Fruit fly (Drosophila melanogaster): ENCODE results near the gene eff.

The eff gene

DNA sequence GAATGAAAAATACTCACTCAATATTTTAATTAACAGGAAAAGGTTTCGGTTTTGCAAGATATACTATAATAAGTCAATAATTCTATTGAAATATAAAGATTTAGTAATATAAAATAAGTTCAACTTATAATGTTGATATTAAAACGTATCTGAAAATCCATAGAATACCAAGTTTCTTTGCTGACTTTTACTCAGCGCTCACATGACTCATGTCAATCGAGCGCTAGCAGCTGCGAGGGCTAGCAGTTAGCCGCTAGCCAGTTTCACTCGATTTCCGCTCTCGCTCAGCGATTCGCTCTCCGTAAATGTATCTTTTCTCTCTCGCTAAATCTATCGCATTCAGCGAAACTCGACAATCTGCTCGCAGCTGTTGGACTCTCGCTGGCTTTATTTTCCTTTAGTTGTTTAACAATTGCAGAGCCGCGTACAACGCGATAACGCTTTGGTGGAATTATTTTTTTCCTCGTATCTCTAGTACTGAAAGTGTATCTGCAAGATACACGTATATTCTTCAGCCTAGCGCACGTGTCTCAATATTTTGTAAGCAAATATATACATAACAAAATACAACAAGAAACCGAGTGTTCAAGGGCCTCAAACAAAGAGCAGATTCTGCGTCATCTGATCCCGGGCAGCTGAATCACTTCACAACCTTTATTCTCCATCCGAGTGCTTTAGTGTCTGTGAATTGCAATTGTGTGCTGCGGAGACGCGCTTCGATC lies 8.1 kb upstream of the eff start (continued):
- TF ChIP-seq NK7.1 (GFP tag; optimal IDR thresholded peaks at IDR 0.05) (peak; percentile 73), crp (GFP tag; optimal IDR thresholded peaks at IDR 0.05) (peak in 1 of 2 experiments; percentile 46), Oli (tag; optimal IDR thresholded peaks at IDR 0.05) (peak; percentile 26), Fer1 (GFP tag; optimal IDR thresholded peaks at IDR 0.05) (peak; percentile 91), CG10366 (GFP tag; IDR thresholded peaks at IDR 0.05) (no peak), CG6683 (GFP tag; optimal IDR thresholded peaks at IDR 0.05) (peak; percentile 68), CG6765 (GFP tag; optimal IDR thresholded peaks at IDR 0.05) (peak; percentile 85), nom (GFP tag; optimal IDR thresholded peaks at IDR 0.05) (peak; percentile 76), dmrt99B (tag; optimal IDR thresholded peaks at IDR 0.05) (peak; percentile 62), bbx (GFP tag; IDR thresholded peaks at IDR 0.05; ENCODE audit: partially characterized antibody) (peak; percentile 76), CG8089 (GFP tag; optimal IDR thresholded peaks at IDR 0.05) (peak; percentile 66), HLH3B (GFP tag; IDR thresholded peaks at IDR 0.05) (peak; percentile 45; the same call in 1 of the 2 replicates), vvl (GFP tag; IDR thresholded peaks at IDR 0.05) (peak; percentile 66; the same call in 1 of the 2 replicates), p53 (GFP tag; optimal IDR thresholded peaks at IDR 0.05) (peak; percentile 54), CG7928 (GFP tag; optimal IDR thresholded peaks at IDR 0.05) (peak; percentile 46), CG7745 (tag; optimal IDR thresholded peaks at IDR 0.05) (peak; percentile 32), CG14014 (GFP tag; IDR thresholded peaks at IDR 0.05) (peak; percentile 64; the same call in 1 of the 2 replicates), zf30C (GFP tag; optimal IDR thresholded peaks at IDR 0.05) (peak; percentile 47), nau (GFP tag; optimal IDR thresholded peaks at IDR 0.05) (peak; percentile 80), CG12744 (GFP tag; optimal IDR thresholded peaks at IDR 0.05) (peak; percentile 50), CG2199 (GFP tag; IDR thresholded peaks at IDR 0.05) (peak; percentile 99), Tbp (GFP tag; optimal IDR thresholded peaks at IDR 0.05) (no peak), CG1602 (GFP tag; optimal IDR thresholded peaks at IDR 0.05) (peak; percentile 14), Kr (GFP tag; optimal IDR thresholded peaks at IDR 0.05) (no peak), emc (GFP tag; optimal IDR thresholded peaks at IDR 0.05) (peak; percentile 38), Dfd (GFP tag; optimal IDR thresholded peaks at IDR 0.05) (no peak), E2f2 (GFP tag; IDR thresholded peaks at IDR 0.05) (peak; percentile 48), Ravus (GFP tag; IDR thresholded peaks at IDR 0.05) (no peak), sqz (GFP tag; optimal IDR thresholded peaks at IDR 0.05) (peak; percentile 82), HLH54F (GFP tag; optimal IDR thresholded peaks at IDR 0.05) (peak; percentile 14), mirr (GFP tag; optimal IDR thresholded peaks at IDR 0.05) (peak; percentile 93), CG11695 (GFP tag; IDR thresholded peaks at IDR 0.05) (peak; percentile 76; the same call in 2 of the 3 replicates), CG1233 (GFP tag; optimal IDR thresholded peaks at IDR 0.05) (peak; percentile 86), D19A (tag; optimal IDR thresholded peaks at IDR 0.05) (peak; percentile 81), fru (optimal IDR thresholded peaks at IDR 0.05) (no peak), Side (GFP tag; optimal IDR thresholded peaks at IDR 0.05) (peak; percentile 62), CG4854 (GFP tag; optimal IDR thresholded peaks at IDR 0.05) (peak; percentile 63), abd-A (tag; optimal IDR thresholded peaks at IDR 0.05) (peak; percentile 58), zen (tag; optimal IDR thresholded peaks at IDR 0.05) (peak; percentile 43), mld (GFP tag; IDR thresholded peaks at IDR 0.05; ENCODE audit: partially characterized antibody) (peak; percentile 75; the same call in 2 of the 3 replicates), Doc3 (GFP tag; IDR thresholded peaks at IDR 0.05; ENCODE audit: partially characterized antibody) (no peak), CG6791 (GFP tag; IDR thresholded peaks at IDR 0.05; ENCODE audit: partially characterized antibody) (peak; percentile 70; the same call in 1 of the 3 replicates), pho (GFP tag; optimal IDR thresholded peaks at IDR 0.05) (peak; percentile 75), corto (GFP tag; optimal IDR thresholded peaks at IDR 0.05) (peak; percentile 7), Usf (GFP tag; optimal IDR thresholded peaks at IDR 0.05) (no peak), H2.0 (GFP tag; IDR thresholded peaks at IDR 0.05) (0 out of 2 replicates have a peak, but pooled peaks have one; percentile 16), Deaf1 (tag; optimal IDR thresholded peaks at IDR 0.05) (peak; percentile 67)

Data from whole organism, embryonic.